Worm (Caenorhabditis elegans) whole organism, late embryonic: ENCODE results near the gene F16G10.8.

ENCODE experiments used
- C08G9.2 ChIP-seq: sonication (generic microtip); optimal IDR thresholded peaks from 2 replicates; lab custom pipeline; 2016; ENCODE audit warnings: mild to moderate bottlenecking, missing genetic modification characterization, moderate library complexity, missing compliant biosample characterization
- C38D4.7 ChIP-seq: fragments of 200-800 bp; sonication (Bioruptor generic); optimal IDR thresholded peaks from 2 replicates; lab custom pipeline; 2018; ENCODE audit warnings: mild to moderate bottlenecking, missing genetic modification characterization, moderate library complexity, missing compliant biosample characterization
- T23F11.4 ChIP-seq: fragments of 200-800 bp; sonication (Bioruptor generic); optimal IDR thresholded peaks from 2 replicates; lab custom pipeline; 2018; ENCODE audit warnings: mild to moderate bottlenecking, missing genetic modification characterization, missing compliant biosample characterization
- ama-1 ChIP-seq: fragments of 150-350 bp; optimal IDR thresholded peaks from 2 replicates; lab custom pipeline; 2014
- ceh-2 ChIP-seq: sonication (generic microtip); optimal IDR thresholded peaks from 2 replicates; lab custom pipeline; 2016; ENCODE audit warnings: missing genotype, missing genetic modification characterization, missing compliant biosample characterization
- ceh-22 ChIP-seq: sonication (generic microtip); optimal IDR thresholded peaks from 2 replicates; lab custom pipeline; 2017; ENCODE audit warnings: missing biosample characterization, missing genetic modification characterization
- ceh-24 ChIP-seq: sonication (generic microtip); optimal IDR thresholded peaks from 2 replicates; lab custom pipeline; 2016; ENCODE audit warnings: mild to moderate bottlenecking, missing genetic modification characterization, missing compliant biosample characterization
- ceh-30 ChIP-seq: fragments of 150-350 bp; optimal IDR thresholded peaks from 2 replicates; lab custom pipeline; 2014; ENCODE audit warnings: missing biosample characterization, missing genetic modification characterization
- ceh-31 ChIP-seq: sonication (generic microtip); optimal IDR thresholded peaks from 2 replicates; lab custom pipeline; 2016; ENCODE audit warnings: missing genetic modification characterization, missing compliant biosample characterization
- ceh-34 ChIP-seq: sonication (generic microtip); optimal IDR thresholded peaks from 2 replicates; lab custom pipeline; 2016; ENCODE audit warnings: mild to moderate bottlenecking, missing genetic modification characterization, missing compliant biosample characterization
- ceh-45 ChIP-seq: fragments of 200-800 bp; sonication (Bioruptor generic); IDR thresholded peaks from 2 replicates; pipeline ENCODE4 v1.3.6; 2022; ENCODE audit warnings: missing genetic modification reagents, missing genetic modification characterization, missing compliant biosample characterization
- ceh-48 ChIP-seq: sonication (generic microtip); optimal IDR thresholded peaks from 2 replicates; lab custom pipeline; 2016; ENCODE audit warnings: missing genetic modification characterization, inconsistent platforms, missing compliant biosample characterization
- ceh-6 ChIP-seq: fragments of 200-800 bp; sonication (Bioruptor generic); optimal IDR thresholded peaks from 2 replicates; lab custom pipeline; 2018; ENCODE audit warnings: mild to moderate bottlenecking, missing genetic modification characterization, missing compliant biosample characterization
- ceh-9 ChIP-seq: sonication (generic microtip); optimal IDR thresholded peaks from 2 replicates; lab custom pipeline; 2016; ENCODE audit warnings: mild to moderate bottlenecking, missing genetic modification characterization, inconsistent platforms, missing compliant biosample characterization
- dve-1 ChIP-seq: sonication (generic microtip); optimal IDR thresholded peaks from 2 replicates; lab custom pipeline; 2017; ENCODE audit warnings: antibody characterized with exemption, mild to moderate bottlenecking, missing genetic modification characterization, missing compliant biosample characterization
- eyg-1 ChIP-seq: sonication (generic microtip); optimal IDR thresholded peaks from 2 replicates; lab custom pipeline; 2016; ENCODE audit warnings: missing genotype, missing genetic modification characterization, missing compliant biosample characterization
- gmeb-2 ChIP-seq: sonication (generic microtip); optimal IDR thresholded peaks from 2 replicates; lab custom pipeline; 2016; ENCODE audit warnings: missing genetic modification characterization, inconsistent platforms, missing compliant biosample characterization
- hlh-13 ChIP-seq: fragments of 200-800 bp; sonication (Bioruptor generic); optimal IDR thresholded peaks from 2 replicates; lab custom pipeline; 2018; ENCODE audit warnings: mild to moderate bottlenecking, missing genetic modification characterization, missing compliant biosample characterization
- hlh-15 ChIP-seq: sonication (generic microtip); optimal IDR thresholded peaks from 2 replicates; lab custom pipeline; 2016; ENCODE audit warnings: missing genetic modification characterization, missing compliant biosample characterization
- hlh-30 ChIP-seq: sonication (generic microtip); optimal IDR thresholded peaks from 2 replicates; lab custom pipeline; 2017; ENCODE audit warnings: antibody characterized with exemption, missing genetic modification characterization, missing compliant biosample characterization; ENCODE audit not compliant: insufficient read depth
- nfya-1 ChIP-seq: sonication (generic microtip); optimal IDR thresholded peaks from 2 replicates; lab custom pipeline; 2017; ENCODE audit warnings: missing genetic modification characterization, mild to moderate bottlenecking, missing compliant biosample characterization, antibody characterized with exemption, moderate library complexity
- odd-2 ChIP-seq: sonication (generic microtip); optimal IDR thresholded peaks from 2 replicates; lab custom pipeline; 2017; ENCODE audit warnings: antibody characterized with exemption, mild to moderate bottlenecking, missing genetic modification characterization, missing compliant biosample characterization
- pag-3 ChIP-seq: sonication (generic microtip); optimal IDR thresholded peaks from 2 replicates; lab custom pipeline; 2016; ENCODE audit warnings: missing compliant biosample characterization, missing genetic modification characterization, borderline replicate concordance
- pat-9 ChIP-seq: fragments of 200-800 bp; sonication (Bioruptor generic); optimal IDR thresholded peaks from 2 replicates; lab custom pipeline; 2018; ENCODE audit warnings: mild to moderate bottlenecking, missing genetic modification characterization, moderate library complexity, missing compliant biosample characterization
- pha-2 ChIP-seq: sonication (generic microtip); optimal IDR thresholded peaks from 2 replicates; lab custom pipeline; 2017; ENCODE audit warnings: mild to moderate bottlenecking, missing genetic modification characterization, missing compliant biosample characterization
- rnt-1 ChIP-seq: sonication (generic microtip); optimal IDR thresholded peaks from 2 replicates; lab custom pipeline; 2016; ENCODE audit warnings: missing genetic modification characterization, missing compliant biosample characterization
- sox-2 ChIP-seq: fragments of 200-800 bp; sonication (Bioruptor generic); IDR thresholded peaks from 2 replicates; pipeline ENCODE4 v1.3.6; 2022; ENCODE audit warnings: missing genetic modification reagents, missing genetic modification characterization, missing compliant biosample characterization
- tbx-2 ChIP-seq: sonication (generic microtip); optimal IDR thresholded peaks from 2 replicates; lab custom pipeline; 2016; ENCODE audit warnings: missing genetic modification characterization, missing compliant biosample characterization
- tbx-7 ChIP-seq: sonication (generic microtip); optimal IDR thresholded peaks from 2 replicates; lab custom pipeline; 2016; ENCODE audit warnings: missing genotype, missing genetic modification characterization, missing compliant biosample characterization
- unc-86 ChIP-seq: sonication (generic microtip); optimal IDR thresholded peaks from 2 replicates; lab custom pipeline; 2016; ENCODE audit warnings: missing genetic modification characterization, missing compliant biosample characterization

F16G10.8 gene

DNA sequence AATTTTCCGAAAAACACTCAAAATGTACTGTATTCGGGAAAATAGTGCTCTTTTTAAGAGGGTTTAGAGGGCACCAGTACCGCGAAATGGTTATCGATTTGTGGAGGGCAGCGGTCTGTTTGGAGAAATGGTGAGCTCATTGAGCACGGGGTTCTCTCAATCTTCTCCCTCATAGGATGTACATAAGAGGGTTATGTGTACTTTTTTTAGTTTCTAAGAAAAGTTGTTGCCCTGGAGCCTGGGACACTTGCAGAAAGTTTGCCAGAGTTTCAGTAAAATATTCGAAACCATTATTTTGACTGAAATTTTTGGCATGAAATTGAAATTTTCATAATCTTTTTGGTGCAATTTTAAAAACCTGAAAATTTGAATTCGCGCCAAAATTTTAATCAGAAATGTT lies 30.7 kb downstream of the F16G10.8 start, which contains the start of gene F43C11.10:
F43C11.10 (minus strand) TSS at position 101 of the 400 bp plus-strand sequence.
- no peak for TF ChIP-seq odd-2 (tag; lab: Kevin White, UChicago)
- no peak for TF ChIP-seq C08G9.2
- no peak for TF ChIP-seq hlh-15 (tag; lab: Kevin White, UChicago)
- no peak for TF ChIP-seq pat-9 (tag; lab: Kevin White, UChicago)
- no peak for TF ChIP-seq ceh-45
- TF ChIP-seq ceh-9 (tag; lab: Kevin White, UChicago) = no peak
- TF ChIP-seq, all 69 proteins: peak for 0

- TF ChIP-seq pag-3 (tag; lab: Kevin White, UChicago) = no peak
- no peak for TF ChIP-seq ceh-30 (tag; lab: Kevin White, UChicago)
- no peak for TF ChIP-seq ceh-48 (tag; lab: Kevin White, UChicago)
- TF ChIP-seq pha-2 = no peak
- TF ChIP-seq unc-86 (tag; lab: Kevin White, UChicago) = no peak
- TF ChIP-seq, all 69 proteins: peak for 0
Measured at ce11 chrII:2346672-2347071, 36.6 kb downstream of the F16G10.8 start, which contains the start of gene F43C11.4. Gene F43C11.4, plus strand, starts transcription at chrII:2346972.

DNA sequence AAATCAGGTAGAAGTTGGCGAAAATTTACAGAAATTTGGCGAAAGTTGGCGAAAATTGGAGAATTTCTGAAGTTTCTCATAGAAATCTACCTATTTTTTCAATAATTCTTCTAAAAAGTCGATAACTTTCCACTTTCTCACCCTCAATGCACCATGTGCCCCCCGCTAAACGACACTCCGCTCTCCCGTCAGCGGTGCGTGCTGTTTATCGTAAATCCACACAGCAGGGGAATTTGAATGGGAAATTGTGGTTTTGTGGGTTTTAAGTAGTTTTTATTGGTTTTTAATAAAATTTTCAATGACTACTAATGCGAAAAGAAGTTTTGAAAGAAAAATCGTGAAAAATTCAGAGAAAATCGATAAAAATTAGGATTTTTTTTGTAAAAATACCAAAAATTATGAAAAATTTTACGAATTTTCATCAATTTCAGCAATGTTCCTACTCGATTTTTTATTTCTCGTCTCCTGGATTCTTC lies 41.2 kb downstream of the F16G10.8 start, which contains the start of gene F43C11.6:
F43C11.6 (plus strand) TSS at position 426 of the 476 bp plus-strand sequence.
- TF ChIP-seq ceh-30 (tag; lab: Kevin White, UChicago) = no peak
- no peak for TF ChIP-seq sox-2
- TF ChIP-seq ceh-31 (tag; lab: Kevin White, UChicago) = peak; percentile 12
- TF ChIP-seq rnt-1 (tag; lab: Kevin White, UChicago) = peak; percentile 28
- peak; percentile 20 for TF ChIP-seq ceh-48 (tag; lab: Kevin White, UChicago)

DNA sequence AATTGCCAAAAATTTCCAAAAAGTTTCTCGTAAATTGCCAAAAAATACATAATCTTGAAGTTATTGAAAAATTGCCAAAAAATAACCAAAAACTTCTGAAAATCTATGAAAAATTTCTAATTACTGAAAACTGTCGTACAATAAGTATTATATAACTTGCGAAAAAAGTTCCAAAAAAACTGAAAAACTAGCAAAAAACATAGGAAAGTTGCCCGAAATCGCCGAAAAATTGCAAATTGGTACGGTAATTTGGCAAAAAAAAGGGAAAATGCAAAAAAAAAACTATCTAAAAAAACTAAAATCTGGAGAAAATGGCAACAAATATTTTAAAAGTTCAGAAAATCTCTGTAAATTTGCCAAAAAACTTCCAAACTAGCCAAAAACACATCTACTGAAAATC lies 41.7 kb downstream of the F16G10.8 start, which contains the start of gene enri-1:
enri-1 (minus strand) TSS at position 101 of the 400 bp plus-strand sequence.
- TF ChIP-seq ama-1 (lab: Kevin White, UChicago) (no peak), ceh-45 (no peak), hlh-30 (tag; lab: Kevin White, UChicago) (no peak), C08G9.2 (no peak)

- no peak for TF ChIP-seq hlh-13 (GFP tag; lab: Kevin White, UChicago)
- TF ChIP-seq rnt-1 (tag; lab: Kevin White, UChicago) = peak; percentile 92
- TF ChIP-seq nfya-1 = peak; percentile 28
Measured at ce11 chrII:2340974-2341373, 42.3 kb downstream of the F16G10.8 start.

- TF ChIP-seq pag-3 (tag; lab: Kevin White, UChicago) (no peak), dve-1 (tag; lab: Kevin White, UChicago) (peak; percentile 60), ceh-31 (tag; lab: Kevin White, UChicago) (no peak)
Measured at ce11 chrII:2336177-2336576, 47.1 kb downstream of the F16G10.8 start.

- TF ChIP-seq ceh-22 (tag; lab: Kevin White, UChicago) (no peak), pha-2 (no peak), ceh-34 (tag; lab: Kevin White, UChicago) (no peak), T23F11.4 (GFP tag; lab: Kevin White, UChicago) (no peak), ceh-6 (no peak), C08G9.2 (no peak), pat-9 (tag; lab: Kevin White, UChicago) (no peak), gmeb-2 (no peak), tbx-2 (tag; lab: Kevin White, UChicago) (no peak), tbx-7 (no peak), ceh-24 (tag; lab: Kevin White, UChicago) (no peak), ceh-9 (tag; lab: Kevin White, UChicago) (no peak), eyg-1 (tag; lab: Kevin White, UChicago) (no peak), ceh-2 (tag; lab: Kevin White, UChicago) (no peak), C38D4.7 (GFP tag; lab: Kevin White, UChicago) (no peak)
- TF ChIP-seq, all 69 proteins: peak for 0
Measured at ce11 chrII:2335572-2335971, 47.7 kb downstream of the F16G10.8 start, which contains the start of gene F43C11.7. Gene F43C11.7, plus strand, starts transcription at chrII:2335897.
